Worm (Caenorhabditis elegans) whole organism, L1 larva: Measurements from ENCODE around the gene F31B12.3.

Experiments used
- blmp-1 ChIP-seq: fragments of 150-350 bp; optimal IDR thresholded peaks from 2 replicates; lab custom pipeline; 2014; ENCODE audit warnings: missing biosample characterization, missing genetic modification characterization
- ceh-63 ChIP-seq: fragments of 200-800 bp; sonication (Bioruptor generic); optimal IDR thresholded peaks from 2 replicates; lab custom pipeline; 2018; ENCODE audit warnings: mild to moderate bottlenecking, missing genetic modification characterization, missing compliant biosample characterization
- ceh-8 ChIP-seq: fragments of 200-800 bp; sonication (Bioruptor generic); optimal IDR thresholded peaks from 2 replicates; lab custom pipeline; 2018; ENCODE audit warnings: mild to moderate bottlenecking, missing genetic modification characterization, moderate library complexity, missing compliant biosample characterization
- ceh-82 ChIP-seq, 3 experiments: fragments of 150-350 bp in 1 of 3; sonication (generic microtip) in 2 of 3; optimal IDR thresholded peaks; 2 replicates each; lab custom pipeline; 2014 to 2017; ENCODE audit warnings: missing biosample characterization in 3 of 3, missing genetic modification characterization in 3 of 3
- ces-1 ChIP-seq: fragments of 150-350 bp; optimal IDR thresholded peaks from 2 replicates; lab custom pipeline; 2014; ENCODE audit warnings: missing biosample characterization, missing genetic modification reagents, missing genetic modification characterization
- grh-1 ChIP-seq: fragments of 200-800 bp; sonication (Bioruptor generic); IDR thresholded peaks from 2 replicates; pipeline ENCODE4 v1.3.6; 2022; ENCODE audit warnings: missing genetic modification reagents, missing genetic modification characterization, missing compliant biosample characterization
- lir-3 ChIP-seq: sonication (generic microtip); optimal IDR thresholded peaks from 2 replicates; lab custom pipeline; 2016; ENCODE audit warnings: mild to moderate bottlenecking, missing genetic modification characterization, moderate library complexity, missing compliant biosample characterization; ENCODE audit not compliant: poor library complexity
- nhr-12 ChIP-seq: sonication (generic microtip); optimal IDR thresholded peaks from 2 replicates; lab custom pipeline; 2017; ENCODE audit warnings: missing biosample characterization, missing genetic modification characterization
- nhr-28 ChIP-seq: fragments of 150-350 bp; optimal IDR thresholded peaks from 2 replicates; lab custom pipeline; 2014; ENCODE audit warnings: missing biosample characterization, missing genetic modification characterization
- nhr-76 ChIP-seq: sonication (generic microtip); optimal IDR thresholded peaks from 2 replicates; lab custom pipeline; 2017; ENCODE audit warnings: missing biosample characterization, missing genetic modification characterization
- pqm-1 ChIP-seq: sonication (generic microtip); optimal IDR thresholded peaks from 3 replicates; lab custom pipeline; 2017; ENCODE audit warnings: missing biosample characterization, missing genetic modification characterization
- zag-1 ChIP-seq: fragments of 150-350 bp; optimal IDR thresholded peaks from 2 replicates; lab custom pipeline; 2014; ENCODE audit warnings: missing biosample characterization, missing genetic modification characterization

- TF ChIP-seq zag-1 (tag; lab: Kevin White, UChicago) (no peak), grh-1 (GFP tag; lab: Robert Waterston, UW) (peak; percentile 34; the same call in 1 of the 2 replicates), nhr-28 (tag; lab: Kevin White, UChicago) (no peak), ceh-8 (GFP tag; lab: Kevin White, UChicago) (no peak), ceh-63 (GFP tag; lab: Kevin White, UChicago) (no peak), ceh-82 (tag; optimal IDR thresholded peaks at IDR 0.05; lab: Kevin White, UChicago) (no peak), ces-1 (no peak), blmp-1 (peak; percentile 86), pqm-1 (no peak), nhr-76 (tag; lab: Kevin White, UChicago) (no peak), nhr-12 (tag; lab: Kevin White, UChicago) (no peak), lir-3 (tag; lab: Kevin White, UChicago) (peak; percentile 42)
Observed at ce11 chrX:10772763-10773162, 47.6 kb downstream of the F31B12.3 start.
